Worm (Caenorhabditis elegans) whole organism, dauer: Measurements from ENCODE around the gene Y51H4A.8.
"Not testable (repeated sequence)": the region's sequence is repeated elsewhere in the genome, so short reads cannot be mapped to it uniquely, and the experiment has no call there.

Source experiments
- unc-62 ChIP-seq: sonication (generic microtip); optimal IDR thresholded peaks from 2 replicates; lab custom pipeline; 2017; ENCODE audit warnings: missing biosample characterization, missing genetic modification reagents, missing genetic modification characterization

The Y51H4A.8 gene

DNA sequence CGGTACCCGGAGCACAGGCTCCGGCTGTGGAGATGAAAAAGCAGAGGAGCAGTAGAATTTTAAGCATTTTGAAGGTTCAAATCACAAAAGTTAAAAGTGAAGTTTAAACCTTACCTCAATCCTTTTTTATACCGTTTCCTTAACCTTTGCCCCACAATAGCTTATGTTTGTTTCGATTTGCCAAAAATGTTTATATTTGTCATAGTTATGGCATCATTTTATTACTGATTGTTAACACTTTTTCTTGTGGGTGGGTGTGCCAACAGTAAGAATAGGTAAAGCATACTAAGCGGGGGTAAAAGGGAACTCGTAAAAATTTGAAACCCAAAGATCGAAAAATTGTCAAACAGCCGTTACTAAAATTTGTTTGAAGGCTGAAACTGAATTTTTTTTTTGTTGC, at the start of gene Y51H4A.8:
Y51H4A.8 (minus strand) TSS at position 101 of the 400 bp plus-strand sequence.
- no peak for TF ChIP-seq unc-62 (GFP tag; lab: Kevin White, UChicago)

DNA sequence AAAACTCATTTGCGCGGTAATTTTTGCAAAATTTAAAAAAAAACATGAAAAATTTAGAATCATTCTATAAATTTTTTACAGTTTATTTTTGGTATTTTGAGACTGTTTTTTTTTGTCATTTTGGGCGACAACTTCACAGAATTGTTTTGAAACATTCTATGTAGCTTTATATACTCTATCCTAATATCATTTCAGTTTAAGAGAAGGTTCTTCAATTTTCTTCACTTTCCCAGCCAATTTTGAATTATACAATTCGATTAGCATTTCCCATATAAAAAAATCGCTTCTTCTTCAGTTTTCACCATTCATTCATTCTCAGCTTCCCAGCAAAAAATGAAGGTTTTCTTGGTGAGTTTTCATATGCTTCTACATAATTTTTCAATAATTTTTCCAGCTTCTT, 49.3 kb upstream of the Y51H4A.8 start, which contains the start of gene fipr-28:
fipr-28 (plus strand) TSS at position 301 of the 400 bp plus-strand sequence.
- TF ChIP-seq unc-62 (GFP tag; lab: Kevin White, UChicago) = no peak

DNA sequence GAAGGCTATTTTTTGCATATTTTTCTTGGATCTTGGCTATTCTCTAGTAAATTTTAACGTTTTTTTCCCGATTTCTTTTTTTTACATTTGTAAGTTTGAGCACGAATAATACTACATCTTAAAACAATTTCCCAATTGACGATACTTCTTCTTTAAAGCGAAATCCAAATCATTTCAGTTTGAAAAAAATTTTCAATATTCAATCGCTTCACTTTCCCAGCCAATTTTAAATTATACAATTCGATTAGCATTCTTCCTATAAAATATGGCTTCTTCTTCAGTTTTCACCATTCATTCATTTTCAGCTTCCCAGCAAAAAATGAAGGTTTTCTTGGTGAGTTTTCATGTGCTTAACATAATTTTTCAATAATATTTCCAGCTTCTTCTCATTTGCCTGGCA, 47.6 kb upstream of the Y51H4A.8 start, which contains the start of gene fip-7:
fip-7 (plus strand) TSS at position 301 of the 400 bp plus-strand sequence.
- TF ChIP-seq unc-62 (GFP tag; lab: Kevin White, UChicago) = not testable (repeated sequence)

DNA sequence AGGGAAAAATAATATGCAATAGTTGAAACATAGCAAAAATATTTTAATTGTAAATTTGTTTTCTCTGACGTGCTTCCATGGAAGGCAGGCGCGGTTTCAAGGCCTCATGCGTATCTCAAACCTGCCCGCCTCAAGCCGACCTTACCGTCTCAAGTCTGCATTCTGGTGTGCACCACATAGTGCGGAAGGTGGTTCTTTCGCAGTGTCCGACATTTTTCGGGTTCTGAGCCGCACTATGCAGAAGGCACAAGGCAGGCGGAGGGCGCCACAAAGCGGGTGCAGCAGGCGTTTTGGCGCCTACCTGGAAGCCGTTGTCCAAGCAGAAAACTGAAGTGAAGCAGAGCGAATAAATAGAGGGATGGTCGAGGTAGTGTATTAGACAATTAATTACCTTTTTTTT, 44.2 kb upstream of the Y51H4A.8 start:
- TF ChIP-seq unc-62 (GFP tag; lab: Kevin White, UChicago) = no peak

DNA sequence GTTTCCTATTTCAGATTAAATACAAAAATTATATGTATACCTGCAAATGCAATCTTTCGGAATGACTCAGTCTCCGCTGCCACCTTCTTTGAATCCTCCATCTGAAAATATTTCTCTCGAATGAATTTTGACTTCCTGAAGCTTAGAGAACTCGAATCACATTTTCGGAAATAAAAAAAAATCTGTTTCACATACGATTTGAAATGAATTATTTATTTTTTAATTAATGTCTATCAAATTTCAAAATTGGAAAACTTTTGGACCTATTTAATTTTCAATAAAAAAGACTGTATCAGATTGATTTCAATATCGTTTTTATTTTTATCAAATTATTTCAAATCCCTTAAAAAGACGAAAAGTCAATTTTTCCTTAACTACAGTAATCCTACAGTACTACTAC, 24.3 kb upstream of the Y51H4A.8 start, which contains the start of gene col-137:
col-137 (minus strand) TSS at position 101 of the 400 bp plus-strand sequence.
- no peak for TF ChIP-seq unc-62 (GFP tag; lab: Kevin White, UChicago)

DNA sequence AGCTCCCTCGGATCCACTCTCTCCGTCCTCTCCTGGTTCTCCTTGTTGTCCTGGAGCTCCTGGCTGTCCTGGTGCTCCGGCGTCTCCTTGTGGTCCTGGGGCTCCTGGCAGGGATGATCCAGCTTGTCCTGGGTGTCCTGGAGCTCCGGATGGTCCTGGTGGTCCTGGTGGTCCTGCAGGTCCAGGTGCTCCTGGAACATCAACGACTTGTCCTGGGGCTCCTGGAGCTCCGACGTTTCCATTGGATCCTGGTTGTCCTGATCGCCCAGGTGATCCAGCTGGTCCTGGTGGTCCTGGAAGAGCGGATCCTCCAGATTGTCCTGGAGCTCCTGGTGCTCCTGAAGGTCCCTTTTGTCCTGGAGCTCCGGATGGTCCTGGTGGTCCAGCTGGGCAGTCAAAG, 23.2 kb upstream of the Y51H4A.8 start:
- no peak for TF ChIP-seq unc-62 (GFP tag; lab: Kevin White, UChicago)

DNA sequence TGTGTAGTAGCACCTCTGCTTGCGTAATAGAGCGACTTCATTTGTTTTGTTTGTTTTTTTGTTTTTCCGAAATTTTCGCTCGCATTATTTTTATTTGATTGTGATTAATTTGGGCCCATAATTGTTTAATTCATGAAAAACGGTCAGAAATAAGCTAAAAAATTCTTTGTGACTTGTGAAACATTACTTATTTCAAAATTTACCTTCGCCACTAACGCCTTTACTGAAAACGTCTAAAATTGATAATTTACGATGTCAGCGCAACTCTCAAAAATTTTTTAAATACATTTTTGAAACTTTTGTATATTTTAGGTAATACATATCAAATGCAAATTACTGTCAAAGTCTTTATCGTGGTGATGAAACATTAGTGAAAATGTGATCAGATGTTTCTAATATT, 17.4 kb downstream of the Y51H4A.8 start:
- no peak for TF ChIP-seq unc-62 (GFP tag; lab: Kevin White, UChicago)

DNA sequence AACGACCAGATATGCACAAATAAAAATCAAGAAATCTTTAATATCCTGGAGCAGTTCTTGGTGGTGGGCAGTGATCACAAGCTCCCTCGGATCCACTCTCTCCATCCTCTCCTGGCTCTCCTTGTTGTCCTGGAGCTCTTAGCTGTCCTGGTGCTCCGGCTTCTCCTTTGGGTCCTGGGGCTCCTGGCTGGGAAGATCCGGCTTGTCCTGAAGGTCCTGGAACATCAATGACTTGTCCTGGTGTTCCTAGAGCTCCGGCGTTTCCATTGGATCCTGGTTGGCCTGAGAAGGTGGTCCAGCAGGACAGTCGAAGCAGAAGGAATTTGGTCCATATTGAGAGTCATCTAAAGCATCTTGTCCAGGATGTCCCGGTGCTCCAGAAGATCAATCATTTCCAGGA, 26.9 kb downstream of the Y51H4A.8 start:
- no peak for TF ChIP-seq unc-62 (GFP tag; lab: Kevin White, UChicago)

DNA sequence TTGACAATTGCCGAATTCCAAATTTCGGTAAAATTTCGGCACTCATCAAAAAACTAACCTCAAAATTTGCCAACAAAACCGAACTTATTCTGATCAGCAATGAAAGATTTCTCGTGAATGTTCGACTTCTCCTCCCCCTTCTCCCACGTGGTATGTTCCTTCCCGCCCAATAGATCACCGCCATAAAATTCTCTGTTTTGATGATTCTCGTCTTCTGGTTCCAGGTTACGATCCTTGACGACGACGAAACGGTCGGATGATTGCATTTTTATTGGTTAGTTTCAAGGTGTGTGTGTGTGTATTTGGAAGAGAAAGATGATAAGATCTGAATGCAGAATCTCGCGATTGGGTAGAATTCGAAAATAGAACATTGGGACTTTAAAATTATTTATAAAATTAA, 35.7 kb downstream of the Y51H4A.8 start, which contains the start of gene uroc-1:
uroc-1 (minus strand) TSS at position 101 of the 400 bp plus-strand sequence.
- TF ChIP-seq unc-62 (GFP tag; lab: Kevin White, UChicago) = no peak

DNA sequence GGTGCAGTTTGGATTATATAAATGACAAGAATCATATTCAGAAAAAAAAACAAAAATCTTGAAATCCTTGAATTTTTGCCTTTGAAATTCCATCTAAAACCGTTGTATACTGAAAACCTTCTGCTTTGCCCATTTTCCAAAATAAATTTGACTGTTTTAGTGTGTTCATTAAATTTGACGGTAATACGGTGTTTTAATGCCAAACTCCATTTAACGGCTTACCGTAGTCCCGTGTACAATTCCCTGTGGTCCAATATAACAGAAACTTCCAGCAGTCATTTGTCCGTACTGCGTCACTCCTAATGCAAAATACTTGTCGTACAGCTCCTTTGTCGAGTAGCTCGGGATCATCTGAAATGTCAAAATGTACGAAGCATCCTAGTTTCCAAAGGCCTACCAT, 37.8 kb downstream of the Y51H4A.8 start:
- no peak for TF ChIP-seq unc-62 (GFP tag; lab: Kevin White, UChicago)

DNA sequence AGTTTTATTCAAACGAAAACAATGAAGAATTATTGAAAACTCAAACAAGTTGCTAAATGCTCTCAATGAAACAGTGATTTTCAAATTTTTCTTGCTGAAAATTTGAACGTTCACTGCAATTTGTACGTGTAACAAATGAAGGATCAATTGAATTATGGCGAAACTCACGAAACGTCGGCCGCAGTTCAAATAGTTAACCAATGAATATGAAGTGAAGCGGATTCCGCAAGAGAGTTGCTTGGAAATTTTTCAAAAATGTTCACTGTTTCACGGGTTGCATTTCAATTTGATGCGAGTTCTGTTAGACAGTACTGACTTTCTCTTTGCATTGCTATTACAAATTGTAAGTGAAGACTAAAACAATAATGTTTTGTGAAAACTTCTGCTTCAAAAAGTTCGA, 43.4 kb downstream of the Y51H4A.8 start:
- TF ChIP-seq unc-62 (GFP tag; lab: Kevin White, UChicago) = no peak

DNA sequence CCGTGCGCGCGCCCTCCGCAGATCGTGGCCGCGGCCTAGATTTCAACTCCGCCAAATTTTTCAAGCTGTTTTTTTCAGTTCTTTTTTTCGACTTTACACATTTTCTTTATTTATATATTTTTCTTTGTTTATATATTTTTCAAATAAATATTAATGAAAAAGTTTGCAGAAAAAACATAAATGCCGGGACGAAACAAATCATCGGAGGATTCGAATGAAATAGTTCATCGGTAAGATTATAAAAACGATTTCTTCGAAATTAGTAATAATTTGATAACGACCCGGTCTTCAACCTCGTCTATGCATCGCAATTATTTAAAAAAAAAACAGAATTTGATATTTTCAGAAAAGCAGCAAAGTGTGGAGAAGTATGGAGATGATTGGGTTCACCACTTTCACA, 45.0 kb downstream of the Y51H4A.8 start, which contains the start of gene Y51H4A.6:
Y51H4A.6 (plus strand) TSS at position 301 of the 400 bp plus-strand sequence.
- TF ChIP-seq unc-62 (GFP tag; lab: Kevin White, UChicago) = no peak

DNA sequence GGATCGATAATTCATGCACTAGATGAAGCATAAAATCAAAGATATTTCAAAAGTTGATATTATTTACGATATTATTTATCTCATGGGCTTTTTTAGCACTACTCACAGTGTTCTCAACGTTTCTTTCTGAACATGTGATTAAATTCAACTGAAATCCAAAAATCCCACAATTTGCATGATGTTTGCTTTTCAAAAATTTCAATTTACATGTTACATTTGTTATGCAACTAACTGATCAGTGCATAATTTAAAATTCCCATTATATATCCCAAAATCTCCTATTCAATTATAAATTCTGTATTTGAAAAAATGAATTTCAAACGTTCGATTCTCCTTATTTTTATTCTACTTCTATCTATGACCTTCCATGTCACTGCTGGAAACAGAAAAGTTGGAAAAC, 50.0 kb downstream of the Y51H4A.8 start, which contains the start of gene Y51H4A.937:
Y51H4A.937 (plus strand) TSS at position 301 of the 400 bp plus-strand sequence.
- TF ChIP-seq unc-62 (GFP tag; lab: Kevin White, UChicago) = no peak

DNA sequence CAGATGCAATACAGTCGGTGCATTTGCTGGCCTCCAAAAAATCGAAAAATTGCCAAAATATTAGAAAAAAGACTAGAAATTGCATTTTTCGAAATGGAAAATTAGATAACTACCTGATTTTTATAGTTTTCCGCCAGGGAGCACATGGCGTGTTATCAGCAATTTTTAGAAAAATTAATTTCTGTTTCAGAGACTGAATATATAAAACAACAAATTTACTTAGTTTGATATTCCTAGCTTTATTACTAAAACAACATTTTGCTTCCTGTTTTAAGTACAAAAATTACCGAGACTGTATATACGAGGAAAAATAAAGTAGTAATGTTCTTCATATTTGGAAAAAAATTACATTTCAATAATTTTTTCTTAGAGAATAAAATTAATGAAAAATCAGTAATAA, 52.3 kb downstream of the Y51H4A.8 start, which contains the start of gene Y51H4A.5:
Y51H4A.5 (minus strand) TSS at position 101 of the 400 bp plus-strand sequence.
- no peak for TF ChIP-seq unc-62 (GFP tag; lab: Kevin White, UChicago)
